Fruit fly (Drosophila melanogaster): ENCODE measurements around the gene CG43739.
A peak's percentile ranks its signal among the peaks of the same experiment; 100 is the strongest.

Gene CG43739

DNA sequence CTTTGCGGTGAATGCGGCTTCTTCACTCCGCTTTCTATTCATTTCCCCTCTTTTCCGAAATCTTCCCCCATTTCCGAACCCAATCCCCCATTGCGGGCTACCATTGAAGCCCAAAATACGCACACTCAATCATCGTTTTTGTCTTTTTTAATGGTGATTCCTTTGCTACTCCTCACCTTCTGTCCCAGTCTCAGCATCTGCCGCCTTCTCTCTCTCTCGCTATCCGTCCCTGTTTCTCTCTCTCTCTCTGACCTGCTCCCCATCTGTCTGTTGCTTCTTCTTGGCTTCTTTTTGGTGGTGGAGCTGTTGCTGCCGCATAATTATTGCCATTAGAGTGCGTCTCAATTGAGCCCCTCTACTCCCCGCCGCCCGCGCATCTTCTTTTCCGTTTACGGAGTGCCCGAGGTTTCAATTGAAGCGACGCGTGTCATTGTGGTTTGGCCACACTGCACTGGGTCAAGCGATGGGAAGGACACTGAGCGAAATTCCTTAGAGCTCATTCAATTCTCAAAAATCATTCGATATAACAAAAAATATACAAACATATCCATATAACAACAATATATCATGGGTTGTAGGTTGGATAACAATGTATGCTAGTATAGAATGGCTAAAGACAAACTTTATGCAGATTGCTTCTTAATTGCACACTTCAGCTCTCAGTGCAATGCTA lies 26.3 kb upstream of the CG43739 start (continued):
- TF ChIP-seq CG7372 (GFP tag; IDR thresholded peaks at IDR 0.05) = no peak
- TF ChIP-seq HLH54F (GFP tag; optimal IDR thresholded peaks at IDR 0.05) = no peak
- peak; percentile 24 for TF ChIP-seq bcd (GFP tag; optimal IDR thresholded peaks at IDR 0.05)
- no peak for TF ChIP-seq CG17186 (GFP tag; optimal IDR thresholded peaks at IDR 0.05)
- TF ChIP-seq Mad (GFP tag; optimal IDR thresholded peaks at IDR 0.05) = no peak
- peak; percentile 26 for TF ChIP-seq CG2120 (GFP tag; optimal IDR thresholded peaks at IDR 0.05)
- 0 out of 2 replicates have a peak, but pooled peaks have one; percentile 15 for TF ChIP-seq CG10959 (GFP tag; IDR thresholded peaks at IDR 0.05)
- no peak for TF ChIP-seq Lim3 (GFP tag; IDR thresholded peaks at IDR 0.05)
- no peak for TF ChIP-seq toy (GFP tag; IDR thresholded peaks at IDR 0.05)
- TF ChIP-seq CG10979 (tag; optimal IDR thresholded peaks at IDR 0.05) = peak; percentile 76
- TF ChIP-seq CG3995 (GFP tag; optimal IDR thresholded peaks at IDR 0.05) = no peak
- no peak for TF ChIP-seq br (optimal IDR thresholded peaks at IDR 0.05)
- peak; percentile 18 to 43 for TF ChIP-seq Hr51 (GFP tag; optimal IDR thresholded peaks at IDR 0.05)
- TF ChIP-seq CG12299 (tag; optimal IDR thresholded peaks at IDR 0.05) = no peak
- TF ChIP-seq cg (GFP tag; optimal IDR thresholded peaks at IDR 0.05) = no peak
- TF ChIP-seq da (GFP tag; optimal IDR thresholded peaks at IDR 0.05) = no peak
- TF ChIP-seq Elba2 (GFP tag; optimal IDR thresholded peaks at IDR 0.05) = no peak
- no peak for TF ChIP-seq Dref (GFP tag; IDR thresholded peaks at IDR 0.05)
- no peak for TF ChIP-seq sens-2 (GFP tag; IDR thresholded peaks at IDR 0.05)
- peak; percentile 62 for TF ChIP-seq CG7556 (GFP tag; optimal IDR thresholded peaks at IDR 0.05)
- no peak for TF ChIP-seq CG31224 (GFP tag; IDR thresholded peaks at IDR 0.05)
- TF ChIP-seq sob (GFP tag; IDR thresholded peaks at IDR 0.05) = 0 out of 2 replicates have a peak, but pooled peaks have one; percentile 19
- TF ChIP-seq CG9932 (GFP tag; IDR thresholded peaks at IDR 0.05) = no peak
- TF ChIP-seq CG31365 (tag; optimal IDR thresholded peaks at IDR 0.05) = no peak
- TF ChIP-seq Sry-β (GFP tag; optimal IDR thresholded peaks at IDR 0.05) = no peak
- TF ChIP-seq CG8765 (GFP tag; IDR thresholded peaks at IDR 0.05) = peak; percentile 12; the same call in 1 of the 2 replicates
- TF ChIP-seq ara (GFP tag; IDR thresholded peaks at IDR 0.05) = peak; percentile 54; the same call in 1 of the 2 replicates
- TF ChIP-seq CG1647 (GFP tag; optimal IDR thresholded peaks at IDR 0.05) = no peak
- no peak for TF ChIP-seq h (optimal IDR thresholded peaks at IDR 0.05)
- TF ChIP-seq CG17385 (GFP tag; optimal IDR thresholded peaks at IDR 0.05) = peak; percentile 31
- TF ChIP-seq CG5953 (GFP tag; IDR thresholded peaks at IDR 0.05) = no peak
- 0 out of 2 replicates have a peak, but pooled peaks have one; percentile 13 for TF ChIP-seq CG13287 (GFP tag; IDR thresholded peaks at IDR 0.05; ENCODE audit: partially characterized antibody)
- TF ChIP-seq tup (GFP tag; optimal IDR thresholded peaks at IDR 0.05) = peak; percentile 12
- peak; percentile 38; the same call in 1 of the 2 replicates for TF ChIP-seq CG6689 (GFP tag; IDR thresholded peaks at IDR 0.05)
- no peak for TF ChIP-seq fu2 (GFP tag; optimal IDR thresholded peaks at IDR 0.05)
- no peak for TF ChIP-seq eyg (GFP tag; optimal IDR thresholded peaks at IDR 0.05)
- TF ChIP-seq CG3407 (GFP tag; optimal IDR thresholded peaks at IDR 0.05) = peak; percentile 31
- peak; percentile 43 for TF ChIP-seq esg (GFP tag; conservative IDR thresholded peaks at IDR 0.05)
- peak; percentile 4 for TF ChIP-seq Meics (GFP tag; optimal IDR thresholded peaks at IDR 0.05)
- TF ChIP-seq nerfin-2 (GFP tag; IDR thresholded peaks at IDR 0.05; ENCODE audit: partially characterized antibody) = no peak
- TF ChIP-seq Side (GFP tag; optimal IDR thresholded peaks at IDR 0.05) = peak; percentile 4
- TF ChIP-seq wor (GFP tag; IDR thresholded peaks at IDR 0.05) = 0 out of 2 replicates have a peak, but pooled peaks have one; percentile 17
- no peak for TF ChIP-seq CG2116 (GFP tag; optimal IDR thresholded peaks at IDR 0.05)
- TF ChIP-seq Atf3 (GFP tag; optimal IDR thresholded peaks at IDR 0.05) = peak; percentile 24
- TF ChIP-seq CG10462 (GFP tag; optimal IDR thresholded peaks at IDR 0.05) = no peak
- TF ChIP-seq lilli (GFP tag; optimal IDR thresholded peaks at IDR 0.05) = peak; percentile 44
- no peak for TF ChIP-seq CG3163 (GFP tag; optimal IDR thresholded peaks at IDR 0.05)
- TF ChIP-seq CG18764 (GFP tag; optimal IDR thresholded peaks at IDR 0.05) = no peak
- peak; percentile 56; the same call in 2 of the 3 replicates for TF ChIP-seq CG17361 (GFP tag; IDR thresholded peaks at IDR 0.05)
- TF ChIP-seq CG18011 (GFP tag; optimal IDR thresholded peaks at IDR 0.05) = no peak
- no peak for TF ChIP-seq fru (optimal IDR thresholded peaks at IDR 0.05)
- TF ChIP-seq CG33213 (GFP tag; optimal IDR thresholded peaks at IDR 0.05) = no peak
